Worm (Caenorhabditis elegans) whole organism, L4 larva: ENCODE data around the gene srm-1.

Experiments used
- F44E2.7 ChIP-seq: fragments of 200-800 bp; sonication (Bioruptor generic); IDR thresholded peaks from 2 replicates; pipeline ENCODE4 v2.1.2; 2022; ENCODE audit warnings: missing genetic modification characterization, missing compliant biosample characterization
- aha-1 ChIP-seq: fragments of 150-350 bp; peaks from one replicate; lab custom pipeline; 2014; ENCODE audit warnings: missing biosample characterization, missing genetic modification characterization
- ama-1 ChIP-seq: fragments of 150-350 bp; optimal IDR thresholded peaks from 2 replicates; lab custom pipeline; 2014; ENCODE audit warnings: inconsistent platforms, mixed read lengths
- ceh-62 ChIP-seq: sonication (generic microtip); optimal IDR thresholded peaks from 2 replicates; lab custom pipeline; 2017; ENCODE audit warnings: missing biosample characterization, missing genetic modification characterization
- lin-15B ChIP-seq: fragments of 150-350 bp; sonication (generic microtip); optimal IDR thresholded peaks from 3 replicates; lab custom pipeline; 2014; ENCODE audit warnings: missing biosample characterization, missing genetic modification characterization
- nhr-10 ChIP-seq: fragments of 150-350 bp; optimal IDR thresholded peaks from 2 replicates; lab custom pipeline; 2014; ENCODE audit warnings: missing biosample characterization, missing genetic modification characterization
- nhr-11 ChIP-seq: fragments of 150-350 bp; optimal IDR thresholded peaks from 2 replicates; lab custom pipeline; 2014; ENCODE audit warnings: missing biosample characterization, missing genetic modification characterization
- pha-4 ChIP-seq, 2 experiments: fragments of 150-350 bp in 1 of 2; fragments of 200-800 bp in 1 of 2; sonication (Bioruptor generic) in 1 of 2; IDR thresholded peaks in 1 of 2; optimal IDR thresholded peaks in 1 of 2; 2 replicates each; pipeline versions ENCODE4 v1.3.6 to Lab custom; 2014 to 2022; ENCODE audit warnings: missing genetic modification characterization in 2 of 2, missing genetic modification reagents in 2 of 2, missing biosample characterization in 1 of 2, missing compliant biosample characterization in 1 of 2
- snpc-4 ChIP-seq: fragments of 150-350 bp; optimal IDR thresholded peaks from 2 replicates; lab custom pipeline; 2014; ENCODE audit warnings: missing biosample characterization, missing genetic modification characterization
- unc-62 ChIP-seq, 3 experiments: fragments of 150-350 bp in 1 of 3; sonication (generic microtip); optimal IDR thresholded peaks in 2 of 3; peaks in 1 of 3; 1 replicate in 1 of 3; 2 replicates in 2 of 3; lab custom pipeline; 2014 to 2017; ENCODE audit warnings: missing biosample characterization in 3 of 3, missing genetic modification characterization in 3 of 3, missing genetic modification reagents in 3 of 3, missing genotype in 1 of 3
- ztf-11 ChIP-seq: fragments of 150-350 bp; optimal IDR thresholded peaks from 2 replicates; lab custom pipeline; 2014; ENCODE audit warnings: missing biosample characterization, missing genetic modification characterization

ce11 chrIV:5055964-5056588 is 43.7 kb downstream of the srm-1 start, which contains the start of gene msp-55:
- TF ChIP-seq nhr-11 (no peak), nhr-10 (tag; lab: Kevin White, UChicago) (no peak), unc-62 (GFP tag; optimal IDR thresholded peaks at IDR 0.05 in 1 of 2; lab: Kevin White, UChicago) (no peak), unc-62 (tag; optimal IDR thresholded peaks at IDR 0.05; lab: Kevin White, UChicago) (no peak), lin-15B (no peak), aha-1 (no peak), snpc-4 (tag; lab: Kevin White, UChicago) (no peak), ztf-11 (tag; lab: Kevin White, UChicago) (no peak), pha-4 (GFP tag; IDR thresholded peaks at IDR 0.05; lab: Robert Waterston, UW) (no peak), pha-4 (tag; optimal IDR thresholded peaks at IDR 0.05; lab: Kevin White, UChicago) (no peak), ceh-62 (tag; lab: Kevin White, UChicago) (no peak), ama-1 (lab: Kevin White, UChicago) (no peak), F44E2.7 (GFP tag; lab: Robert Waterston, UW) (no peak)
